Fruit fly (Drosophila melanogaster) whole organism, prepupa: Measurements from ENCODE around the gene CG2983.

ENCODE experiments used
- Blimp-1 ChIP-seq: fragments of 200-800 bp; sonication (Bioruptor generic); optimal IDR thresholded peaks from 3 replicates; lab custom pipeline; 2017; ENCODE audit warnings: missing biosample characterization, missing genetic modification characterization, mild to moderate bottlenecking, moderate library complexity, missing genetic modification reagents
- CG10669 ChIP-seq: fragments of 200-800 bp; sonication (Bioruptor generic); optimal IDR thresholded peaks from 3 replicates; lab custom pipeline; 2018; ENCODE audit warnings: missing biosample characterization, mild to moderate bottlenecking, missing genetic modification characterization, moderate library complexity
- CG11294 ChIP-seq: fragments of 200-800 bp; sonication (Bioruptor generic); IDR thresholded peaks from 2 replicates; pipeline ENCODE4 v1.3.6; 2022; ENCODE audit warnings: missing biosample characterization, missing genetic modification characterization
- CG11762 ChIP-seq: fragments of 200-800 bp; sonication (Bioruptor generic); optimal IDR thresholded peaks from 3 replicates; lab custom pipeline; 2016; ENCODE audit warnings: missing biosample characterization, missing genetic modification characterization; ENCODE audit not compliant: insufficient read depth
- CG15336 ChIP-seq: fragments of 200-800 bp; sonication (Bioruptor generic); IDR thresholded peaks from 2 replicates; pipeline ENCODE4 v1.3.6; 2022; ENCODE audit warnings: missing biosample characterization, missing genetic modification characterization
- CG1621 ChIP-seq: fragments of 200-800 bp; sonication (Bioruptor generic); optimal IDR thresholded peaks from 3 replicates; lab custom pipeline; 2018; ENCODE audit warnings: missing biosample characterization, mild to moderate bottlenecking, missing genetic modification characterization
- CG3032 ChIP-seq: fragments of 200-800 bp; optimal IDR thresholded peaks from 2 replicates; lab custom pipeline; 2019; ENCODE audit warnings: missing biosample characterization, mild to moderate bottlenecking, missing genetic modification characterization, moderate library complexity
- CG3919 ChIP-seq: fragments of 200-800 bp; sonication (Bioruptor generic); optimal IDR thresholded peaks from 3 replicates; lab custom pipeline; 2016; ENCODE audit warnings: missing biosample characterization, missing genetic modification characterization
- CG6163 ChIP-seq: fragments of 200-800 bp; sonication (Bioruptor generic); IDR thresholded peaks from 3 replicates; pipeline ENCODE4 v1.3.6; 2022; ENCODE audit warnings: missing biosample characterization, missing genetic modification characterization
- CG6276 ChIP-seq: fragments of 200-800 bp; sonication (Bioruptor generic); optimal IDR thresholded peaks from 2 replicates; lab custom pipeline; 2017; ENCODE audit warnings: missing biosample characterization, mild to moderate bottlenecking, missing genetic modification characterization
- CG6792 ChIP-seq: fragments of 200-800 bp; sonication (Bioruptor generic); optimal IDR thresholded peaks from 3 replicates; lab custom pipeline; 2016; ENCODE audit warnings: missing biosample characterization, missing genetic modification characterization
- CG6808 ChIP-seq: fragments of 200-800 bp; sonication (Bioruptor generic); optimal IDR thresholded peaks from 3 replicates; lab custom pipeline; 2017; ENCODE audit warnings: missing biosample characterization, missing genetic modification characterization, mild to moderate bottlenecking, moderate library complexity, missing genetic modification reagents
- CG6854 ChIP-seq: fragments of 200-800 bp; sonication (Bioruptor generic); optimal IDR thresholded peaks from 2 replicates; lab custom pipeline; 2017; ENCODE audit warnings: missing biosample characterization, mild to moderate bottlenecking, missing genetic modification characterization
- CG7368 ChIP-seq: fragments of 200-800 bp; sonication (Bioruptor generic); optimal IDR thresholded peaks from 3 replicates; lab custom pipeline; 2016; ENCODE audit warnings: missing biosample characterization, missing genetic modification characterization
- CG8319 ChIP-seq: fragments of 200-800 bp; sonication (Bioruptor generic); optimal IDR thresholded peaks from 3 replicates; lab custom pipeline; 2016; ENCODE audit warnings: missing biosample characterization, missing genetic modification characterization
- CG8632 ChIP-seq: fragments of 200-800 bp; sonication (Bioruptor generic); optimal IDR thresholded peaks from 3 replicates; lab custom pipeline; 2016; ENCODE audit warnings: missing biosample characterization, missing genetic modification characterization
- CG9139 ChIP-seq: fragments of 200-800 bp; sonication (Bioruptor generic); optimal IDR thresholded peaks from 3 replicates; lab custom pipeline; 2017; ENCODE audit warnings: missing biosample characterization, mild to moderate bottlenecking, missing genetic modification characterization
- Eip78C ChIP-seq: fragments of 200-800 bp; sonication (Bioruptor generic); peaks from one replicate; lab custom pipeline; 2016; ENCODE audit warnings: missing biosample characterization, missing genetic modification characterization
- Eip93F ChIP-seq: fragments of 200-800 bp; sonication (Bioruptor generic); optimal IDR thresholded peaks from 2 replicates; lab custom pipeline; 2016; ENCODE audit warnings: missing biosample characterization, mild to moderate bottlenecking, missing genetic modification characterization
- Ets21C ChIP-seq: fragments of 200-800 bp; sonication (Bioruptor generic); optimal IDR thresholded peaks from 3 replicates; lab custom pipeline; 2016; ENCODE audit warnings: missing biosample characterization, missing genetic modification characterization
- Ets96B ChIP-seq: fragments of 200-800 bp; optimal IDR thresholded peaks from 2 replicates; lab custom pipeline; 2019; ENCODE audit warnings: missing biosample characterization, mild to moderate bottlenecking, missing genetic modification characterization, moderate library complexity
- OdsH ChIP-seq: fragments of 200-800 bp; sonication (Bioruptor generic); optimal IDR thresholded peaks from 3 replicates; lab custom pipeline; 2016; ENCODE audit warnings: missing biosample characterization, missing genetic modification characterization
- Sox102F ChIP-seq: fragments of 200-800 bp; sonication (Bioruptor generic); optimal IDR thresholded peaks from 2 replicates; lab custom pipeline; 2016; ENCODE audit warnings: missing biosample characterization, mild to moderate bottlenecking, missing genetic modification characterization
- Sox14 ChIP-seq: fragments of 200-800 bp; sonication (Bioruptor generic); optimal IDR thresholded peaks from 3 replicates; lab custom pipeline; 2016; ENCODE audit warnings: missing biosample characterization, missing genetic modification characterization
- achi ChIP-seq: fragments of 200-800 bp; sonication (Bioruptor generic); optimal IDR thresholded peaks from 3 replicates; lab custom pipeline; 2016; ENCODE audit warnings: missing biosample characterization, missing genetic modification characterization
- dac ChIP-seq: fragments of 200-800 bp; sonication (Bioruptor generic); optimal IDR thresholded peaks from 2 replicates; lab custom pipeline; 2017; ENCODE audit warnings: missing biosample characterization, mild to moderate bottlenecking, missing genetic modification characterization
- dsx ChIP-seq: fragments of 200-800 bp; optimal IDR thresholded peaks from 3 replicates; lab custom pipeline; 2019; ENCODE audit warnings: missing biosample characterization, mild to moderate bottlenecking, missing genetic modification characterization, moderate library complexity; ENCODE audit not compliant: poor library complexity, severe bottlenecking
- eg ChIP-seq: fragments of 200-800 bp; sonication (Bioruptor generic); IDR thresholded peaks from 3 replicates; pipeline ENCODE4 v1.3.6; 2022; ENCODE audit warnings: missing biosample characterization, missing genetic modification characterization
- fd85E ChIP-seq: fragments of 200-800 bp; sonication (Bioruptor generic); optimal IDR thresholded peaks from 3 replicates; lab custom pipeline; 2016; ENCODE audit warnings: missing biosample characterization, missing genetic modification characterization
- net ChIP-seq: fragments of 200-800 bp; sonication (Bioruptor generic); optimal IDR thresholded peaks from 3 replicates; lab custom pipeline; 2016; ENCODE audit warnings: missing biosample characterization, missing genetic modification characterization
- salr ChIP-seq, 2 experiments: fragments of 200-800 bp; sonication (Bioruptor generic); optimal IDR thresholded peaks; 3 replicates each; lab custom pipeline; 2016 to 2018; ENCODE audit warnings: missing biosample characterization in 2 of 2, missing genetic modification characterization in 2 of 2, mild to moderate bottlenecking in 1 of 2
- spab ChIP-seq: fragments of 200-800 bp; sonication (Bioruptor generic); optimal IDR thresholded peaks from 2 replicates; lab custom pipeline; 2017; ENCODE audit warnings: missing biosample characterization, mild to moderate bottlenecking, missing genetic modification characterization, missing genetic modification reagents
- ss ChIP-seq, 2 experiments: fragments of 200-800 bp; sonication (Bioruptor generic); optimal IDR thresholded peaks; 2 replicates in 1 of 2; 3 replicates in 1 of 2; lab custom pipeline; 2017 to 2018; ENCODE audit warnings: mild to moderate bottlenecking in 2 of 2, missing biosample characterization in 2 of 2, missing genetic modification characterization in 2 of 2, moderate library complexity in 1 of 2
- svp ChIP-seq: fragments of 200-800 bp; sonication (Bioruptor generic); peaks from one replicate; lab custom pipeline; 2016; ENCODE audit warnings: missing biosample characterization, missing genetic modification characterization
- topi ChIP-seq: fragments of 200-800 bp; sonication (Bioruptor generic); optimal IDR thresholded peaks from 3 replicates; lab custom pipeline; 2016; ENCODE audit warnings: missing biosample characterization, missing genetic modification characterization
- vri ChIP-seq: fragments of 200-800 bp; sonication (Bioruptor generic); optimal IDR thresholded peaks from 3 replicates; lab custom pipeline; 2016; ENCODE audit warnings: missing biosample characterization, mild to moderate bottlenecking, missing genetic modification characterization

The CG2983 gene

dm6 chr2L:2885503-2886225, 38.2 kb downstream of the CG2983 start, which contains the start of the genes NTPase and lilli (continued):
- TF ChIP-seq topi (peak; percentile 66), Ets21C (GFP tag; lab: Kevin White, UChicago) (peak; percentile 31), CG11762 (peak; percentile 55), Sox14 (GFP tag; lab: Kevin White, UChicago) (peak; percentile 10), fd85E (peak; percentile 19), CG11294 (GFP tag; lab: Robert Waterston, UW) (0 out of 2 replicates have a peak, but pooled peaks have one; percentile 10), CG6163 (GFP tag; lab: Robert Waterston, UW) (peak; percentile 65), CG8319 (GFP tag; lab: Kevin White, UChicago) (peak; percentile 59), CG1621 (tag; lab: Kevin White, UChicago) (no peak)

dm6 chr2L:2886226-2886569, 38.8 kb downstream of the CG2983 start:
- TF ChIP-seq salr (GFP tag; optimal IDR thresholded peaks at IDR 0.05; lab: Kevin White, UChicago) (no peak), CG6163 (GFP tag; lab: Robert Waterston, UW) (no peak), CG11294 (GFP tag; lab: Robert Waterston, UW) (no peak), CG7368 (GFP tag; lab: Kevin White, UChicago) (no peak), OdsH (no peak), CG3919 (no peak), svp (GFP tag; lab: Kevin White, UChicago) (peak; percentile 28), CG6276 (GFP tag; lab: Kevin White, UChicago) (no peak)

- TF ChIP-seq topi (no peak), CG3032 (tag; lab: Kevin White, UChicago) (peak; percentile 27), Sox102F (peak; percentile 41), vri (GFP tag; lab: Kevin White, UChicago) (peak; percentile 23), Eip78C (GFP tag; lab: Kevin White, UChicago) (peak; percentile 83), dsx (peak; percentile 62), CG9139 (GFP tag; lab: Kevin White, UChicago) (peak; percentile 30), dac (GFP tag; lab: Kevin White, UChicago) (peak; percentile 20), CG6854 (GFP tag; lab: Kevin White, UChicago) (peak; percentile 47), eg (GFP tag; lab: Robert Waterston, UW) (peak; percentile 58; the same call in 2 of the 3 replicates), CG1621 (tag; lab: Kevin White, UChicago) (peak; percentile 24), ss (GFP tag; optimal IDR thresholded peaks at IDR 0.05; lab: Kevin White, UChicago) (peak; percentile 67 to 78), svp (GFP tag; lab: Kevin White, UChicago) (no peak), net (GFP tag; lab: Kevin White, UChicago) (peak; percentile 17), CG8632 (GFP tag; lab: Kevin White, UChicago) (no peak), spab (peak; percentile 25), CG6163 (GFP tag; lab: Robert Waterston, UW) (peak; percentile 52; the same call in 2 of the 3 replicates), Ets96B (tag; lab: Kevin White, UChicago) (peak; percentile 19), CG3919 (no peak), CG10669 (GFP tag; lab: Kevin White, UChicago) (peak; percentile 14), Blimp-1 (GFP tag; lab: Kevin White, UChicago) (no peak), CG6792 (no peak), CG6808 (GFP tag; lab: Kevin White, UChicago) (peak; percentile 65), CG6276 (GFP tag; lab: Kevin White, UChicago) (peak; percentile 44), CG11294 (GFP tag; lab: Robert Waterston, UW) (no peak), CG15336 (GFP tag; lab: Robert Waterston, UW) (peak; percentile 52; the same call in 1 of the 2 replicates), achi (GFP tag; lab: Kevin White, UChicago) (peak; percentile 59), Eip93F (GFP tag; lab: Kevin White, UChicago) (peak; percentile 13)
- TF ChIP-seq, all 60 proteins: peak for 21
Observed at dm6 chr2L:2886613-2887537, 39.4 kb downstream of the CG2983 start.
